Worm (Caenorhabditis elegans) whole organism, L4 larva: Measurements from ENCODE around the gene egas-3.

Experiments used
- D1046.2 ChIP-seq: fragments of 200-800 bp; sonication (Bioruptor generic); IDR thresholded peaks from 2 replicates; pipeline ENCODE4 v1.3.6; 2022; ENCODE audit warnings: missing genetic modification characterization, missing compliant biosample characterization
- F44E2.7 ChIP-seq: fragments of 200-800 bp; sonication (Bioruptor generic); IDR thresholded peaks from 2 replicates; pipeline ENCODE4 v2.1.2; 2022; ENCODE audit warnings: missing genetic modification characterization, missing compliant biosample characterization
- ZK337.2 ChIP-seq: fragments of 200-800 bp; sonication (Bioruptor generic); IDR thresholded peaks from 2 replicates; pipeline ENCODE4 v1.3.6; 2022; ENCODE audit warnings: missing genetic modification reagents, missing genetic modification characterization, missing compliant biosample characterization
- aha-1 ChIP-seq: fragments of 150-350 bp; peaks from one replicate; lab custom pipeline; 2014; ENCODE audit warnings: missing biosample characterization, missing genetic modification characterization
- ama-1 ChIP-seq: fragments of 150-350 bp; optimal IDR thresholded peaks from 2 replicates; lab custom pipeline; 2014; ENCODE audit warnings: inconsistent platforms, mixed read lengths
- arid-1 ChIP-seq: fragments of 200-800 bp; sonication (Bioruptor generic); conservative IDR thresholded peaks from 2 replicates; pipeline ENCODE4 v1.3.6; 2022; ENCODE audit warnings: missing genetic modification reagents, missing genetic modification characterization, missing compliant biosample characterization
- ceh-28 ChIP-seq: fragments of 150-350 bp; optimal IDR thresholded peaks from 2 replicates; lab custom pipeline; 2014; ENCODE audit warnings: missing biosample characterization, missing genetic modification reagents, missing genetic modification characterization
- ceh-32 ChIP-seq: sonication (generic microtip); optimal IDR thresholded peaks from 2 replicates; lab custom pipeline; 2016; ENCODE audit warnings: mild to moderate bottlenecking, missing genetic modification characterization, missing compliant biosample characterization; ENCODE audit not compliant: poor library complexity
- ceh-44 ChIP-seq: fragments of 200-800 bp; sonication (Bioruptor generic); IDR thresholded peaks from 2 replicates; pipeline ENCODE4 v1.3.6; 2022; ENCODE audit warnings: missing genetic modification reagents, missing genetic modification characterization, missing compliant biosample characterization
- ces-1 ChIP-seq: fragments of 150-350 bp; sonication (generic microtip); optimal IDR thresholded peaks from 4 replicates; lab custom pipeline; 2014; ENCODE audit warnings: missing biosample characterization, missing genetic modification reagents, missing genetic modification characterization
- dmd-8 ChIP-seq: fragments of 200-800 bp; sonication (Bioruptor generic); IDR thresholded peaks from 2 replicates; pipeline ENCODE4 v1.3.6; 2022; ENCODE audit warnings: missing genetic modification characterization, missing compliant biosample characterization
- dpl-1 ChIP-seq: fragments of 150-350 bp; optimal IDR thresholded peaks from 2 replicates; lab custom pipeline; 2014; ENCODE audit warnings: missing biosample characterization, missing genetic modification reagents, missing genetic modification characterization
- fos-1 ChIP-seq: fragments of 150-350 bp; optimal IDR thresholded peaks from 2 replicates; lab custom pipeline; 2014; ENCODE audit warnings: missing biosample characterization, missing genetic modification characterization
- gei-8 ChIP-seq: fragments of 200-800 bp; sonication (Bioruptor generic); optimal IDR thresholded peaks from 2 replicates; lab custom pipeline; 2018; ENCODE audit warnings: mild to moderate bottlenecking, missing genetic modification characterization, missing compliant biosample characterization
- hlh-11 ChIP-seq: fragments of 200-800 bp; sonication (Bioruptor generic); optimal IDR thresholded peaks from 2 replicates; lab custom pipeline; 2018; ENCODE audit warnings: mild to moderate bottlenecking, missing genetic modification characterization, missing compliant biosample characterization
- lin-1 ChIP-seq: fragments of 200-800 bp; sonication (Bioruptor generic); IDR thresholded peaks from 2 replicates; pipeline ENCODE4 v1.3.6; 2022; ENCODE audit warnings: missing genetic modification reagents, missing genetic modification characterization, missing compliant biosample characterization
- lin-13 ChIP-seq: fragments of 150-350 bp; optimal IDR thresholded peaks from 2 replicates; lab custom pipeline; 2014; ENCODE audit warnings: missing biosample characterization, missing genetic modification reagents, missing genetic modification characterization
- lsy-2 ChIP-seq, 2 experiments: fragments of 150-350 bp in 1 of 2; sonication (generic microtip) in 1 of 2; optimal IDR thresholded peaks; 2 replicates each; lab custom pipeline; 2014 to 2017; ENCODE audit warnings: missing biosample characterization in 2 of 2, missing genetic modification characterization in 2 of 2
- madf-5 ChIP-seq, 2 experiments: fragments of 200-800 bp; sonication (Bioruptor generic); IDR thresholded peaks; 2 replicates each; pipeline ENCODE4 v1.3.6; 2022; ENCODE audit warnings: missing compliant biosample characterization in 2 of 2, missing genetic modification characterization in 2 of 2
- mdl-1 ChIP-seq, 2 experiments: fragments of 150-350 bp in 1 of 2; sonication (generic microtip) in 1 of 2; optimal IDR thresholded peaks; 2 replicates each; lab custom pipeline; 2014 to 2017; ENCODE audit warnings: missing biosample characterization in 2 of 2, missing genetic modification characterization in 2 of 2
- mdt-29 ChIP-seq: fragments of 200-800 bp; sonication (Bioruptor generic); IDR thresholded peaks from 2 replicates; pipeline ENCODE4 v1.3.6; 2022; ENCODE audit warnings: missing genetic modification reagents, missing genetic modification characterization, missing compliant biosample characterization
- mep-1 ChIP-seq: fragments of 150-350 bp; sonication (generic microtip); optimal IDR thresholded peaks from 3 replicates; lab custom pipeline; 2014; ENCODE audit warnings: missing biosample characterization, missing genetic modification characterization
- mes-2 ChIP-seq: sonication (generic microtip); optimal IDR thresholded peaks from 2 replicates; lab custom pipeline; 2016; ENCODE audit warnings: missing genotype, mild to moderate bottlenecking, missing genetic modification characterization, missing compliant biosample characterization; ENCODE audit not compliant: poor library complexity, severe bottlenecking
- mxl-2 ChIP-seq: fragments of 200-800 bp; sonication (Bioruptor generic); conservative IDR thresholded peaks from 2 replicates; pipeline ENCODE4 v1.3.6; 2022; ENCODE audit warnings: missing genetic modification reagents, missing genetic modification characterization, missing compliant biosample characterization
- nhr-237 ChIP-seq: sonication (generic microtip); optimal IDR thresholded peaks from 2 replicates; lab custom pipeline; 2017; ENCODE audit warnings: missing biosample characterization, missing genetic modification characterization
- nhr-25 ChIP-seq: sonication (generic microtip); optimal IDR thresholded peaks from 2 replicates; lab custom pipeline; 2017; ENCODE audit warnings: missing genetic modification characterization, mild to moderate bottlenecking, missing compliant biosample characterization, antibody characterized with exemption, moderate library complexity, borderline replicate concordance; ENCODE audit not compliant: insufficient read depth
- nhr-6 ChIP-seq: fragments of 150-350 bp; optimal IDR thresholded peaks from 2 replicates; lab custom pipeline; 2014; ENCODE audit warnings: missing biosample characterization, missing genetic modification characterization
- php-3 ChIP-seq: fragments of 200-800 bp; sonication (Bioruptor generic); IDR thresholded peaks from 2 replicates; pipeline ENCODE4 v1.3.6; 2022; ENCODE audit warnings: missing genetic modification reagents, missing genetic modification characterization, missing compliant biosample characterization
- saeg-2 ChIP-seq: fragments of 200-800 bp; sonication (Bioruptor generic); IDR thresholded peaks from 2 replicates; pipeline ENCODE4 v1.3.6; 2022; ENCODE audit warnings: missing genetic modification reagents, missing genetic modification characterization, missing compliant biosample characterization
- set-16 ChIP-seq: fragments of 200-800 bp; sonication (Bioruptor generic); IDR thresholded peaks from 2 replicates; pipeline ENCODE4 v1.3.6; 2022; ENCODE audit warnings: missing genetic modification reagents, missing genetic modification characterization, missing compliant biosample characterization
- snpc-1.2 ChIP-seq: fragments of 200-800 bp; sonication (Bioruptor generic); IDR thresholded peaks from 2 replicates; pipeline ENCODE4 v1.3.6; 2022; ENCODE audit warnings: missing genetic modification reagents, missing genetic modification characterization, missing compliant biosample characterization
- spr-1 ChIP-seq: sonication (generic microtip); optimal IDR thresholded peaks from 2 replicates; lab custom pipeline; 2016; ENCODE audit warnings: mild to moderate bottlenecking, missing genetic modification characterization, missing compliant biosample characterization
- tag-97 ChIP-seq: fragments of 200-800 bp; sonication (Bioruptor generic); IDR thresholded peaks from 2 replicates; pipeline ENCODE4 v1.3.6; 2022; ENCODE audit warnings: missing genetic modification characterization, missing compliant biosample characterization
- tra-1 ChIP-seq: fragments of 200-800 bp; sonication (Bioruptor generic); IDR thresholded peaks from 2 replicates; pipeline ENCODE4 v1.3.6; 2022; ENCODE audit warnings: missing genetic modification reagents, missing genetic modification characterization, missing compliant biosample characterization
- ztf-11 ChIP-seq: fragments of 150-350 bp; optimal IDR thresholded peaks from 2 replicates; lab custom pipeline; 2014; ENCODE audit warnings: missing biosample characterization, missing genetic modification characterization
- ztf-7 ChIP-seq: fragments of 150-350 bp; optimal IDR thresholded peaks from 2 replicates; lab custom pipeline; 2014; ENCODE audit warnings: missing biosample characterization, missing genetic modification characterization

The egas-3 gene

DNA sequence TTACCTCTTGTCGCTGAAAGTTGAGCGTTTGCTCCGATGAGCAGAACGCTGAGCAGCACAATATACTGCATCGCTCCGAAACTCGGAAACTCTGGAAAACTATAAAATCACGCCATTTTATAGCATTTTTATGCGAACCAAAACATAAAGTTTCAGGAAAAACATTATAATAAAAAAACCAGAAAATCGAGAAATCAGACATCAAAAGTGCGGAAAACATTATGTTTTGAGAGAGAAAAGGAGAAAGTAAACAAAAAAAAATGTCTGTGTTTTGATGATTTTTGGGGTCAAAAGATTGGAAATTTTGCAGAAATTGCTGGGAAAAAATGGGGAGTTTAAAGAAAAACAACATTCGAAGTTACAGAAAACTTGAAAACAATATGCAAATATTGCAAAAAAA lies 27.9 kb upstream of the egas-3 start, which contains the start of gene Y69H2.3:
TSS of gene Y69H2.3 (minus strand) at position 101 of the 400 bp plus-strand sequence.
- TF ChIP-seq arid-1 (no peak), mdl-1 (tag; optimal IDR thresholded peaks at IDR 0.05; lab: Kevin White, UChicago) (no peak), D1046.2 (GFP tag; lab: Robert Waterston, UW) (no peak), mdt-29 (GFP tag; lab: Robert Waterston, UW) (no peak), dpl-1 (no peak), lin-13 (GFP tag; lab: Kevin White, UChicago) (no peak), ceh-32 (tag; lab: Kevin White, UChicago) (no peak), nhr-25 (no peak), gei-8 (GFP tag; lab: Kevin White, UChicago) (no peak)

DNA sequence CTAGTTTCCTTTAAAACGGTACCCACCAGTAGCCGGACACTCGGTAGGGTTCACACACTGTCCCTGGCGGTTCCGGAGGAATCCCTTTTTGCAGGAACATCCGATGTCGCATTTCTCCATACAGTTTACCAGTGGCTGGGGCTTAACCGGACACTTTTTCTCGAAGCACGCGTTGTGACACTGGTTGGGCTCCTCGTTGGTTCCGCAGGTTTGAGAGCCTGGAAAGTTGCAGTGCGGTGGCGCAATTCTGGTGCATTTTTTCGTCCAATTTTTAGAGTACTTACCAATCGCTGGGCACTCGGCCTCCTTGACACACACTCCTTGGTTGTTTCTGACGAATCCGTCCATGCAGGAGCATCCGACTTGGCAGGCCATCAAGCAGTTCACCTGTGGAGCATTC lies 26.2 kb upstream of the egas-3 start:
- no peak for TF ChIP-seq ZK337.2
- peak; percentile 95 for TF ChIP-seq aha-1

DNA sequence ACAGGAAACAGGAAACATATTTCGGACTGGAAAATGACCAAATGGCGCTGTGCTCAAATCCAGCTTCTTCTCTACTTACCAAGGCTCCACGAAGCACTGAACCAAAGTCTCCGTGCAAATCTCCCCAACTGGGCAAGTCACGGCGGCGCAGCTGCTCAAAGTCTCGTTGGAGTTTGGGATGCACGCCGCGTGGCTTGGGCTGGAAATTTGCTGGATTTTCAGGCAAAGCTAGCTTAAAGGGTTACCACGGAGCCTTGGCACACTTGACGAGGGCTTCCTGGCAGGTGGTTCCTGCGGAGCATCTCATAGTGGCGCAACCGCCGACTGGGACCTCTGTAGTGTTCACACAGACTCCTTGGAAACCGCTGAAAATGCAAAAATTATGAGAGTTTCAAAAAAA lies 22.8 kb upstream of the egas-3 start:
- no peak for TF ChIP-seq hlh-11 (tag; lab: Kevin White, UChicago)
- peak; percentile 57; the same call in 1 of the 2 replicates for TF ChIP-seq set-16 (GFP tag; lab: Robert Waterston, UW)

DNA sequence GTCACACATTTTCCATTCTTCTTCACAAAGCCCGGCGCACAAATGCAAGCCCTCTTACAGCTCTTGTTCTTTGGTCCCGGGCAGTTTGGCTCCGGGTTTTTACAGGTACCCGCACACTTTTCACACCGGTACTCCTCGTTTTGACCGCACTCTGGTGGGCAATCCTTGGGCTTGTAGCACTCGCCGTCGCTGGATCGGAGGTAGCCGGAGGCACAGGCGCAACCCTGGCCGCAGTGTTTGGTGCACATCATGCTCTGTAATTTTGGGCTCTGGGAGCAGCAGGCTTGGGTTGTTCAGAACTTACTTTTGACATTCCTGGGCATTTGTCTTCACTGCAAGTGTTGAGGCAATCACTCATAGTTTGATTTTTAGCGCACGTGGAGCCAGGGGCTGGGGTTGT lies 21.2 kb upstream of the egas-3 start:
- no peak for TF ChIP-seq tra-1
- TF ChIP-seq lsy-2 (tag; optimal IDR thresholded peaks at IDR 0.05; lab: Kevin White, UChicago): no peak
- peak; percentile 67 for TF ChIP-seq set-16 (GFP tag; lab: Robert Waterston, UW)

ce11 chrV:18656363-18656762 lies 20.2 kb upstream of the egas-3 start:
- TF ChIP-seq set-16 (GFP tag; lab: Robert Waterston, UW) (peak; percentile 61), saeg-2 (GFP tag; lab: Robert Waterston, UW) (no peak)

DNA sequence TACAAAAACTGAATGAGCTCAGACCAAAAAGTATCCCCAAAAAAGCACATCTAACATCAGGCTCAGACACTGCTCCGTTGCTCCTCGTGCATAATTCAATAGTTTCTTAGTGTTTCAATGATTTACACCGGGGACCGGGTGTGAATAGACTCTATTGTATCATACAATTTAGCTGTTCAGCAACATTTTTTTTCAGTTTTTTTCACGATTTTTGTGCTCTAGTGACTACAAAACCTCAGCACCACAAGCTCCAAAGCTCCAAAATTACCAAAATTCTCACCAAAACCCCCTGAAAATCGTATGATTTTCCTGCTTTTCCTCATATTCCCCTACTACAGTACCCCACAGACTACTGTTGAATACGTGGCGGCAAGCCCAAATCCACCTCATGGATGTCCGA lies 13.9 kb upstream of the egas-3 start, which contains the start of gene egas-2:
TSS of gene egas-2 (plus strand) at position 301 of the 400 bp plus-strand sequence.
- TF ChIP-seq nhr-237 (no peak), madf-5 (GFP tag; IDR thresholded peaks at IDR 0.05; lab: Robert Waterston, UW) (no peak), ztf-11 (tag; lab: Kevin White, UChicago) (no peak), nhr-6 (tag; lab: Kevin White, UChicago) (no peak), tag-97 (GFP tag; lab: Robert Waterston, UW) (no peak)

DNA sequence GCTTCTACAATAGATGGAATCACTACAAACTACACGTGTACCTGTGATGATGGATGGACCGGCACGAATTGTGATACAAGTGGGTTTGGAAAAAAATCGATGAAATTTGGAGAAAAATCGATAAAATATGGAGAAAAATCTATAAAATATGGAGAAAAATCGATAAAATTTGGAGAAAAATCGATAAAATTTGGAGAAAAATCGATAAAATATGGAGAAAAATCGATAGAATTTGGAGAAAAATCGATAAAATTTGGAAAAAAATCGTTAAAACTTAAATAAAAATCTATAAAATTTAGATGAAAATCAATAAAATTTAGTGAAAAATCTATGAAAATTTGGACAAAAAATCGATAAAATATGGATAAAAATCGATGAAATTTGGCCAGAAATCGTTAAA lies 8.1 kb upstream of the egas-3 start:
- TF ChIP-seq ceh-28 (tag; lab: Kevin White, UChicago) (peak; percentile 70), lin-1 (no peak)

- TF ChIP-seq fos-1 (tag; lab: Kevin White, UChicago) (no peak), dmd-8 (0 out of 2 replicates have a peak, but pooled peaks have one; percentile 5), ama-1 (lab: Kevin White, UChicago) (peak; percentile 39), mdl-1 (tag; optimal IDR thresholded peaks at IDR 0.05; lab: Kevin White, UChicago) (no peak), ceh-44 (GFP tag; lab: Robert Waterston, UW) (no peak), ces-1 (no peak), nhr-237 (peak; percentile 56), mxl-2 (GFP tag; lab: Robert Waterston, UW) (no peak), ztf-11 (tag; lab: Kevin White, UChicago) (no peak), nhr-25 (peak; percentile 47), gei-8 (GFP tag; lab: Kevin White, UChicago) (no peak), F44E2.7 (GFP tag; lab: Robert Waterston, UW) (no peak), ZK337.2 (no peak), ztf-7 (tag; lab: Kevin White, UChicago) (no peak), mes-2 (tag; lab: Kevin White, UChicago) (no peak), php-3 (GFP tag; lab: Robert Waterston, UW) (no peak), ceh-32 (tag; lab: Kevin White, UChicago) (no peak), spr-1 (tag; lab: Kevin White, UChicago) (no peak), mep-1 (tag; lab: Kevin White, UChicago) (peak; percentile 33), snpc-1.2 (GFP tag; lab: Robert Waterston, UW) (no peak)
Observed at ce11 chrV:18639601-18640354, 3.6 kb upstream of the egas-3 start, which contains the start of gene egas-1. egas-1 (plus strand) TSS chrV:18640304.
